Worm (Caenorhabditis elegans) whole organism, L1 larva: ENCODE data around the gene srg-30.

Source experiments
- alr-1 ChIP-seq: fragments of 200-800 bp; sonication (Bioruptor generic); optimal IDR thresholded peaks from 2 replicates; lab custom pipeline; 2018; ENCODE audit warnings: borderline replicate concordance, mild to moderate bottlenecking, missing genetic modification characterization, missing compliant biosample characterization
- ama-1 ChIP-seq: fragments of 150-350 bp; optimal IDR thresholded peaks from 2 replicates; lab custom pipeline; 2014
- blmp-1 ChIP-seq: fragments of 150-350 bp; optimal IDR thresholded peaks from 2 replicates; lab custom pipeline; 2014; ENCODE audit warnings: missing biosample characterization, missing genetic modification characterization
- ceh-63 ChIP-seq: fragments of 200-800 bp; sonication (Bioruptor generic); optimal IDR thresholded peaks from 2 replicates; lab custom pipeline; 2018; ENCODE audit warnings: mild to moderate bottlenecking, missing genetic modification characterization, missing compliant biosample characterization
- ceh-82 ChIP-seq, 3 experiments: fragments of 150-350 bp in 1 of 3; sonication (generic microtip) in 2 of 3; optimal IDR thresholded peaks; 2 replicates each; lab custom pipeline; 2014 to 2017; ENCODE audit warnings: missing biosample characterization in 3 of 3, missing genetic modification characterization in 3 of 3
- ceh-88 ChIP-seq: fragments of 200-800 bp; sonication (Bioruptor generic); IDR thresholded peaks from 2 replicates; pipeline ENCODE4 v1.3.6; 2022; ENCODE audit warnings: missing genetic modification characterization, missing compliant biosample characterization
- ceh-90 ChIP-seq: sonication (generic microtip); optimal IDR thresholded peaks from 2 replicates; lab custom pipeline; 2016; ENCODE audit warnings: missing genetic modification characterization, missing compliant biosample characterization
- ces-1 ChIP-seq: fragments of 150-350 bp; optimal IDR thresholded peaks from 2 replicates; lab custom pipeline; 2014; ENCODE audit warnings: missing biosample characterization, missing genetic modification reagents, missing genetic modification characterization
- dsc-1 ChIP-seq: sonication (generic microtip); optimal IDR thresholded peaks from 2 replicates; lab custom pipeline; 2016; ENCODE audit warnings: mild to moderate bottlenecking, missing genetic modification characterization, missing compliant biosample characterization
- efl-1 ChIP-seq, 4 experiments: fragments of 150-350 bp; optimal IDR thresholded peaks in 3 of 4; peaks in 1 of 4; 1 replicate in 1 of 4; 2 replicates in 3 of 4; lab custom pipeline; 2014; ENCODE audit warnings: missing biosample characterization in 2 of 4, missing genetic modification characterization in 2 of 4, missing genetic modification reagents in 2 of 4
- efl-3 ChIP-seq: fragments of 200-800 bp; sonication (Bioruptor generic); optimal IDR thresholded peaks from 2 replicates; lab custom pipeline; 2018; ENCODE audit warnings: mild to moderate bottlenecking, missing genetic modification characterization, missing compliant biosample characterization
- egl-13 ChIP-seq: sonication (generic microtip); optimal IDR thresholded peaks from 2 replicates; lab custom pipeline; 2016; ENCODE audit warnings: missing genotype, missing genetic modification reagents, missing genetic modification characterization, missing compliant biosample characterization
- elt-2 ChIP-seq: sonication (generic microtip); optimal IDR thresholded peaks from 2 replicates; lab custom pipeline; 2016; ENCODE audit warnings: missing genetic modification characterization, mild to moderate bottlenecking, inconsistent platforms, missing compliant biosample characterization, missing genetic modification reagents
- elt-3 ChIP-seq, 6 experiments: fragments of 150-350 bp in 1 of 6; sonication (generic microtip); optimal IDR thresholded peaks; 2 replicates each; lab custom pipeline; 2017 to 2018; ENCODE audit warnings: missing biosample characterization in 6 of 6, missing genetic modification characterization in 6 of 6, inconsistent platforms in 1 of 6
- fkh-10 ChIP-seq: sonication (generic microtip); optimal IDR thresholded peaks from 2 replicates; lab custom pipeline; 2017; ENCODE audit warnings: missing biosample characterization, missing genetic modification reagents, missing genetic modification characterization
- fkh-8 ChIP-seq: sonication (generic microtip); optimal IDR thresholded peaks from 2 replicates; lab custom pipeline; 2016; ENCODE audit warnings: mild to moderate bottlenecking, missing genetic modification characterization, missing compliant biosample characterization
- fos-1 ChIP-seq: fragments of 150-350 bp; optimal IDR thresholded peaks from 2 replicates; lab custom pipeline; 2014; ENCODE audit warnings: missing biosample characterization, missing genetic modification characterization
- hlh-4 ChIP-seq: sonication (generic microtip); optimal IDR thresholded peaks from 2 replicates; lab custom pipeline; 2016; ENCODE audit warnings: mild to moderate bottlenecking, missing genetic modification characterization, missing compliant biosample characterization
- irx-1 ChIP-seq: sonication (generic microtip); optimal IDR thresholded peaks from 2 replicates; lab custom pipeline; 2016; ENCODE audit warnings: missing genetic modification characterization, missing compliant biosample characterization
- jun-1 ChIP-seq: fragments of 150-350 bp; optimal IDR thresholded peaks from 2 replicates; lab custom pipeline; 2014; ENCODE audit warnings: missing biosample characterization, missing genetic modification reagents, missing genetic modification characterization
- lin-14 ChIP-seq: fragments of 200-800 bp; sonication (Bioruptor generic); optimal IDR thresholded peaks from 2 replicates; lab custom pipeline; 2018; ENCODE audit warnings: mild to moderate bottlenecking, missing genetic modification characterization, moderate library complexity, missing compliant biosample characterization
- lin-35 ChIP-seq, 2 experiments: fragments of 150-350 bp; optimal IDR thresholded peaks; 2 replicates each; lab custom pipeline; 2014; ENCODE audit warnings: missing biosample characterization in 2 of 2, missing genetic modification characterization in 2 of 2, missing genetic modification reagents in 2 of 2
- lir-3 ChIP-seq: sonication (generic microtip); optimal IDR thresholded peaks from 2 replicates; lab custom pipeline; 2016; ENCODE audit warnings: mild to moderate bottlenecking, missing genetic modification characterization, moderate library complexity, missing compliant biosample characterization; ENCODE audit not compliant: poor library complexity
- mab-9 ChIP-seq: fragments of 200-800 bp; sonication (Bioruptor generic); IDR thresholded peaks from 2 replicates; pipeline ENCODE4 v1.3.6; 2022; ENCODE audit warnings: missing genetic modification reagents, missing genetic modification characterization, missing compliant biosample characterization
- mdl-1 ChIP-seq, 2 experiments: fragments of 150-350 bp; optimal IDR thresholded peaks; 2 replicates each; lab custom pipeline; 2014 to 2017; ENCODE audit warnings: missing biosample characterization in 2 of 2, missing genetic modification characterization in 2 of 2, inconsistent platforms in 1 of 2
- mef-2 ChIP-seq: fragments of 150-350 bp; optimal IDR thresholded peaks from 2 replicates; lab custom pipeline; 2014; ENCODE audit warnings: missing biosample characterization, missing genetic modification characterization
- nhr-19 ChIP-seq: fragments of 200-800 bp; sonication (Bioruptor generic); conservative IDR thresholded peaks from 2 replicates; pipeline ENCODE4 v1.3.6; 2022; ENCODE audit warnings: missing genetic modification characterization, missing compliant biosample characterization
- nhr-28 ChIP-seq: fragments of 150-350 bp; optimal IDR thresholded peaks from 2 replicates; lab custom pipeline; 2014; ENCODE audit warnings: missing biosample characterization, missing genetic modification characterization
- nhr-71 ChIP-seq: sonication (generic microtip); optimal IDR thresholded peaks from 2 replicates; lab custom pipeline; 2016; ENCODE audit warnings: mild to moderate bottlenecking, missing genetic modification characterization, moderate library complexity, missing compliant biosample characterization
- nhr-84 ChIP-seq: sonication (generic microtip); optimal IDR thresholded peaks from 2 replicates; lab custom pipeline; 2017; ENCODE audit warnings: missing biosample characterization, missing genetic modification characterization
- nhr-85 ChIP-seq: sonication (generic microtip); peaks from one replicate; lab custom pipeline; 2016; ENCODE audit warnings: missing genetic modification characterization, inconsistent platforms, missing compliant biosample characterization
- nhr-90 ChIP-seq: sonication (generic microtip); optimal IDR thresholded peaks from 2 replicates; lab custom pipeline; 2016; ENCODE audit warnings: mild to moderate bottlenecking, missing genetic modification characterization, missing compliant biosample characterization; ENCODE audit not compliant: poor library complexity
- sptf-1 ChIP-seq: fragments of 150-350 bp; optimal IDR thresholded peaks from 2 replicates; lab custom pipeline; 2014; ENCODE audit warnings: missing biosample characterization, missing genetic modification characterization
- tbx-2 ChIP-seq: sonication (generic microtip); optimal IDR thresholded peaks from 2 replicates; lab custom pipeline; 2016; ENCODE audit warnings: missing genetic modification characterization, missing compliant biosample characterization
- unc-86 ChIP-seq: sonication (generic microtip); optimal IDR thresholded peaks from 2 replicates; lab custom pipeline; 2016; ENCODE audit warnings: missing genetic modification characterization, missing compliant biosample characterization
- vab-15 ChIP-seq: sonication (generic microtip); optimal IDR thresholded peaks from 2 replicates; lab custom pipeline; 2017; ENCODE audit warnings: missing genotype, mild to moderate bottlenecking, missing genetic modification characterization, missing compliant biosample characterization

The srg-30 gene

DNA sequence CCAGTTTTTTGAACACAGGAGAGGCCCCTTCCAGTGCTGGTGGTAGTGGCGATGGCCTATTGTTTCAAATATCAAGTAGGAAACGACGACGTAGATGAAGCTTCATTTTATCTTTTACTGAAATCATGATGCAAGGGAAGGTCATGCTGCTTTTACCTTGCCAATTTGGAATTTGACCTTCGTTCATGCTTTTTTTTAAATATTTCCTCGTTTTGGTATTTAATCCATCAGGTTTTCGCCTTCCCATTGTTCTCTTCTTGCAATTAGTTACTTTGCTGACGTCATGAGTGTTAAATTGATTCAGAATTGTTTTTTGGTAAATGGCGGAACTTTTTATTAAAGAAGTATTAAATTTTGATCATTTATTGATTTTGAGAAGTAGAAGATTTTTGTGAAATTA, 18.0 kb upstream of the srg-30 start:
- TF ChIP-seq elt-3 (tag; optimal IDR thresholded peaks at IDR 0.05; lab: Kevin White, UChicago), result no peak
- TF ChIP-seq nhr-85 (tag; lab: Kevin White, UChicago), result peak; percentile 63

DNA sequence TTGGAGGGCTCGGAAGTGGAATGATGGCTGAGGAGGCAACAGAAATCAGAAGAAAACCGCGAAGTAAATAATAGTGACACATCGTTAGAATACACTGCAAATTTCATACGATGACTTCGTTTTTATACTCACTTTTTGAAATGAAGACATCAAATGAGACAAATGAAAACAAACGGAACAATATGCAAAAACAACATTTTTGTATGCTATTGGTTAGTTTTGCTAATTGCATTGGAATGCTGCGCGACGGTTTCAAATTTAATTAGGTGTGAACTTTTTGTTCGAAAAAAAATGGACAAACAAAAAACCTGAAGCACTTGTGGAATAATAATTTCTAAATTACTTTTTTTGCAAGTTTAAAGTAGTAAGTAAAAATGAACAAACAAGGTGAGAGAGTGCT, 14.9 kb upstream of the srg-30 start, which contains the start of gene grl-8:
TSS of gene grl-8 (minus strand) at position 101 of the 400 bp plus-strand sequence.
- no peak for TF ChIP-seq nhr-19 (GFP tag; lab: Robert Waterston, UW)
- TF ChIP-seq alr-1, result no peak
- TF ChIP-seq irx-1 (tag; lab: Kevin White, UChicago), result no peak
- no peak for TF ChIP-seq sptf-1 (tag; lab: Kevin White, UChicago)
- TF ChIP-seq fkh-10 (GFP tag; lab: Kevin White, UChicago), result no peak
- TF ChIP-seq ceh-63 (GFP tag; lab: Kevin White, UChicago), result no peak
- TF ChIP-seq efl-1 (optimal IDR thresholded peaks at IDR 0.05; lab: Kevin White, UChicago), result no peak
- no peak for TF ChIP-seq efl-1 (GFP tag; optimal IDR thresholded peaks at IDR 0.05 in 1 of 2; lab: Kevin White, UChicago)
- no peak for TF ChIP-seq nhr-71 (tag; lab: Kevin White, UChicago)
- TF ChIP-seq vab-15 (tag; lab: Kevin White, UChicago), result no peak
- no peak for TF ChIP-seq elt-3 (tag; optimal IDR thresholded peaks at IDR 0.05; lab: Kevin White, UChicago)
- TF ChIP-seq nhr-28 (tag; lab: Kevin White, UChicago), result no peak
- no peak for TF ChIP-seq jun-1 (tag; lab: Kevin White, UChicago)
- no peak for TF ChIP-seq ama-1
- no peak for TF ChIP-seq ces-1 (GFP tag; lab: Kevin White, UChicago)

DNA sequence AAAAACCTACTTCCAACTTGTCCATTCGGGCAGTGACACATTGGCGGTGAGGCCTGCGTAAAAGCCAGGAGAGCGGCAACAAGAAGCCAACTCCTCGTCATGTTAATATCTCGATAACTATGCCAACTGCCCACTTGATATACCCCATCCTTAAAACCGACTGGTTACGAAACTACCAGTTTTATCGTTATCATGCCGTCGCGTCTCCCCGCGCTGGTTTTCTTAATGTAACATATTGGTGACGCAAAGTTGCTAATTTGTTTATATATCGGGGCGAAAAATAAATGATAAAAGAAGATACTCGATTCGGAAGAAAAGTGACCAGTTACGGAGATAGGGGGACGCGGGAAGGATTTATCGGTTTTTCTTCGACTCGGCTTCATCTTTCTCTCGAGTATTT, 13.5 kb upstream of the srg-30 start, which contains the start of gene grl-9:
TSS of gene grl-9 (minus strand) at position 101 of the 400 bp plus-strand sequence.
- TF ChIP-seq egl-13 (tag; lab: Kevin White, UChicago) (no peak), efl-1 (optimal IDR thresholded peaks at IDR 0.05; lab: Kevin White, UChicago) (no peak), efl-1 (GFP tag; optimal IDR thresholded peaks at IDR 0.05 in 1 of 2; lab: Kevin White, UChicago) (peak in 1 of 2 experiments; percentile 53), blmp-1 (tag; lab: Kevin White, UChicago) (peak; percentile 24), elt-3 (tag; optimal IDR thresholded peaks at IDR 0.05; lab: Kevin White, UChicago) (peak in 1 of 6 experiments; percentile 3)
- TF ChIP-seq, all 84 proteins: peak for 3

DNA sequence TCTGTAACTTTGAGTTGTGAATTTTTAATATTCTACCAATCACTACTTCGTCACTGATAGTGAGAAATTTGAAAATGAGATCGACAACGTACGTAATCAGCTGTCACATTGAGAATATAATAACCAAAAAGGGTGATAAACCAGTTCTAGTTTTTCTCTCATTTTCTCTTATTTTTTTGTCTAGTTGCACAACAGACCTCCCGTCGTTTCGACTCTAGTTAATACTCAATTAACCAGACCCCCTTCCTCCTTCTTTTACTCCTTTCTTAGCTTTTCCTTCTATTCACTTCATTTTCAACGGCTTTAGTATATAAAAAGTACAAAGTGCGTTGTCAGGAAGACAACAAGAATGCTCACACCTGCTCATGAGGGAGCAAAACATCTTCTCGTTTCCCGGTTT, 9.1 kb upstream of the srg-30 start, which contains the start of gene ZC487.1:
TSS of gene ZC487.1 (plus strand) at position 301 of the 400 bp plus-strand sequence.
- no peak for TF ChIP-seq ceh-88 (GFP tag; lab: Robert Waterston, UW)
- no peak for TF ChIP-seq tbx-2 (tag; lab: Kevin White, UChicago)
- TF ChIP-seq nhr-71 (tag; lab: Kevin White, UChicago), result no peak
- TF ChIP-seq ceh-82 (tag; optimal IDR thresholded peaks at IDR 0.05; lab: Kevin White, UChicago), result no peak
- no peak for TF ChIP-seq nhr-90 (tag; lab: Kevin White, UChicago)
- no peak for TF ChIP-seq alr-1
- no peak for TF ChIP-seq ces-1 (GFP tag; lab: Kevin White, UChicago)
- TF ChIP-seq nhr-84, result no peak
- TF ChIP-seq ceh-90 (tag; lab: Kevin White, UChicago), result no peak
- TF ChIP-seq mab-9 (GFP tag; lab: Robert Waterston, UW), result no peak
- TF ChIP-seq fkh-8 (tag; lab: Kevin White, UChicago), result no peak
- no peak for TF ChIP-seq mdl-1 (tag; optimal IDR thresholded peaks at IDR 0.05; lab: Kevin White, UChicago)
- no peak for TF ChIP-seq efl-3
- TF ChIP-seq mef-2, result no peak
- TF ChIP-seq unc-86 (tag; lab: Kevin White, UChicago), result no peak
- no peak for TF ChIP-seq sptf-1 (tag; lab: Kevin White, UChicago)
- no peak for TF ChIP-seq lir-3 (tag; lab: Kevin White, UChicago)
- TF ChIP-seq fos-1 (tag; lab: Kevin White, UChicago), result no peak
- TF ChIP-seq lin-35 (GFP tag; optimal IDR thresholded peaks at IDR 0.05; lab: Kevin White, UChicago), result no peak

DNA sequence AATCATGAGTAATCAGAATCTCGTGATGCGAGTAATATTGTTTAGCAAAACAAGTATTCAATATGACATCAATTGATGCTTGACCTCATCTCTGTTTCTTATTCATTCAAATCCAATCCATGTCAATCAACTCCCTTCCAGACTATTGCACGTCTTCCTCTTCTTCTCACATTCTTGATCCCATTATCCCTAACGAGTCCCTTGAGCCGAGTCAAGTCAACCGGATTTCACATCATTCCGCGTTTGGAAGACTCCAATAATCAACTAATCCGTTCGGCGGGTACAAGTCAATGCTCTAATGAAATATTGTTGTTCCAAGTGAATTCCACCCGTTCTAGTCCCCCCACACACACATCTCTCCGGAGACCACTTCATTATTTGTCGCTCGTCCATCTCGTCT, 8.1 kb upstream of the srg-30 start:
- TF ChIP-seq lin-14 (GFP tag; lab: Kevin White, UChicago) (peak; percentile 52), dsc-1 (tag; lab: Kevin White, UChicago) (peak; percentile 85), fkh-8 (tag; lab: Kevin White, UChicago) (peak; percentile 4), egl-13 (tag; lab: Kevin White, UChicago) (peak; percentile 15), hlh-4 (tag; lab: Kevin White, UChicago) (no peak), fkh-10 (GFP tag; lab: Kevin White, UChicago) (no peak), elt-2 (tag; lab: Kevin White, UChicago) (no peak), efl-1 (optimal IDR thresholded peaks at IDR 0.05; lab: Kevin White, UChicago) (no peak), efl-1 (GFP tag; optimal IDR thresholded peaks at IDR 0.05 in 1 of 2; lab: Kevin White, UChicago) (peak in 1 of 2 experiments; percentile 59)
